Fruit fly (Drosophila melanogaster) whole organism, embryonic: ENCODE measurements around the gene CG10089.

Source experiments
- Aef1 ChIP-seq: fragments of 200-800 bp; sonication (Bioruptor generic); IDR thresholded peaks from 3 replicates; pipeline ENCODE4 v1.3.6; 2022; ENCODE audit warnings: missing biosample characterization, missing genetic modification characterization
- Atf-2 ChIP-seq: fragments of 200-800 bp; sonication (Bioruptor generic); optimal IDR thresholded peaks from 2 replicates; lab custom pipeline; 2016; ENCODE audit warnings: missing biosample characterization, missing genetic modification characterization
- Blimp-1 ChIP-seq: fragments of 200-800 bp; sonication (Bioruptor generic); optimal IDR thresholded peaks from 3 replicates; lab custom pipeline; 2018; ENCODE audit warnings: missing biosample characterization, missing genetic modification characterization, mild to moderate bottlenecking, moderate library complexity, missing genetic modification reagents
- CG1024 ChIP-seq: fragments of 200-800 bp; sonication (Bioruptor generic); IDR thresholded peaks from 2 replicates; pipeline ENCODE4 v1.3.6; 2022; ENCODE audit warnings: missing biosample characterization, missing genetic modification characterization
- CG11504 ChIP-seq: fragments of 200-800 bp; sonication (Bioruptor generic); optimal IDR thresholded peaks from 3 replicates; lab custom pipeline; 2019; ENCODE audit warnings: missing biosample characterization, mild to moderate bottlenecking, missing genetic modification characterization, moderate library complexity
- CG11696 ChIP-seq: fragments of 200-800 bp; sonication (Bioruptor generic); IDR thresholded peaks from 2 replicates; pipeline ENCODE4 v1.3.6; 2022; ENCODE audit warnings: missing biosample characterization, missing genetic modification characterization
- CG12769 ChIP-seq: fragments of 200-800 bp; sonication (Bioruptor generic); optimal IDR thresholded peaks from 2 replicates; lab custom pipeline; 2019; ENCODE audit warnings: missing biosample characterization, mild to moderate bottlenecking, missing genetic modification characterization, moderate library complexity
- CG13894 ChIP-seq: fragments of 200-800 bp; sonication (Bioruptor generic); optimal IDR thresholded peaks from 3 replicates; lab custom pipeline; 2018; ENCODE audit warnings: missing biosample characterization, mild to moderate bottlenecking, missing genetic modification characterization, moderate library complexity
- CG1603 ChIP-seq: fragments of 200-800 bp; sonication (Bioruptor generic); optimal IDR thresholded peaks from 2 replicates; lab custom pipeline; 2019; ENCODE audit warnings: missing biosample characterization, mild to moderate bottlenecking, missing genetic modification characterization, moderate library complexity
- CG17328 ChIP-seq: fragments of 200-800 bp; sonication (Bioruptor generic); IDR thresholded peaks from 2 replicates; pipeline ENCODE4 v1.3.6; 2022; ENCODE audit warnings: missing biosample characterization, missing genetic modification characterization
- CG2199 ChIP-seq: fragments of 200-800 bp; sonication (Bioruptor generic); IDR thresholded peaks from 3 replicates; pipeline ENCODE4 v1.3.6; 2022; ENCODE audit warnings: missing biosample characterization, missing genetic modification characterization
- CG30403 ChIP-seq: fragments of 200-800 bp; sonication (Bioruptor generic); optimal IDR thresholded peaks from 3 replicates; lab custom pipeline; 2016; ENCODE audit warnings: missing biosample characterization, missing genetic modification characterization
- CG4328 ChIP-seq: fragments of 200-800 bp; sonication (Bioruptor generic); optimal IDR thresholded peaks from 3 replicates; lab custom pipeline; 2017; ENCODE audit warnings: missing biosample characterization, missing genetic modification reagents, missing genetic modification characterization
- CG43689 ChIP-seq: fragments of 200-800 bp; sonication (Bioruptor generic); IDR thresholded peaks from 2 replicates; pipeline ENCODE4 v1.3.6; 2022; ENCODE audit warnings: missing biosample characterization, missing genetic modification characterization
- CG6175 ChIP-seq: fragments of 200-800 bp; sonication (Bioruptor generic); IDR thresholded peaks from 3 replicates; pipeline ENCODE4 v1.3.6; 2022; ENCODE audit warnings: missing biosample characterization, missing genetic modification characterization
- CG6791 ChIP-seq: fragments of 200-800 bp; sonication (Bioruptor generic); IDR thresholded peaks from 3 replicates; pipeline ENCODE4 v1.3.6; 2022; ENCODE audit warnings: missing biosample characterization, missing genetic modification characterization; ENCODE audit not compliant: partially characterized antibody
- CG8281 ChIP-seq: fragments of 200-800 bp; sonication (Bioruptor generic); optimal IDR thresholded peaks from 2 replicates; lab custom pipeline; 2018; ENCODE audit warnings: missing biosample characterization, mild to moderate bottlenecking, missing genetic modification characterization, moderate library complexity
- CG8290 ChIP-seq, 3 experiments: fragments of 200-800 bp; sonication (Bioruptor generic); optimal IDR thresholded peaks; 2 replicates each; lab custom pipeline; 2016 to 2019; ENCODE audit warnings: missing biosample characterization in 3 of 3, missing genetic modification characterization in 3 of 3, mild to moderate bottlenecking in 2 of 3, moderate library complexity in 1 of 3
- CG9609 ChIP-seq: fragments of 200-800 bp; sonication (Bioruptor generic); optimal IDR thresholded peaks from 3 replicates; lab custom pipeline; 2016; ENCODE audit warnings: missing biosample characterization, missing genetic modification characterization
- CHES-1-like ChIP-seq: fragments of 200-800 bp; sonication (Bioruptor generic); optimal IDR thresholded peaks from 2 replicates; lab custom pipeline; 2016; ENCODE audit warnings: missing biosample characterization, missing genetic modification characterization
- Drgx ChIP-seq: fragments of 200-800 bp; sonication (Bioruptor generic); IDR thresholded peaks from 2 replicates; pipeline ENCODE4 v1.3.6; 2022; ENCODE audit warnings: missing biosample characterization, missing genetic modification characterization
- Ets65A ChIP-seq: fragments of 200-800 bp; sonication (Bioruptor generic); peaks from one replicate; lab custom pipeline; 2016; ENCODE audit warnings: missing biosample characterization, missing genetic modification characterization
- Jarid2 ChIP-seq: fragments of 200-800 bp; sonication (Bioruptor generic); optimal IDR thresholded peaks from 3 replicates; lab custom pipeline; 2017; ENCODE audit warnings: mild to moderate bottlenecking, missing biosample characterization, missing genetic modification reagents, missing genetic modification characterization
- Kr ChIP-seq: fragments of 200-800 bp; sonication (Bioruptor generic); optimal IDR thresholded peaks from 2 replicates; lab custom pipeline; 2017; ENCODE audit warnings: missing biosample characterization, mild to moderate bottlenecking, missing genetic modification characterization
- Max ChIP-seq: fragments of 200-800 bp; sonication (Bioruptor generic); optimal IDR thresholded peaks from 2 replicates; lab custom pipeline; 2016; ENCODE audit warnings: missing biosample characterization, mild to moderate bottlenecking, missing genetic modification characterization
- Pdp1 ChIP-seq, 2 experiments: fragments of 200-800 bp; sonication (Bioruptor generic); optimal IDR thresholded peaks; 3 replicates each; lab custom pipeline; 2016; ENCODE audit warnings: missing biosample characterization in 2 of 2, missing genetic modification characterization in 2 of 2, mild to moderate bottlenecking in 1 of 2, moderate library complexity in 1 of 2
- Rfx ChIP-seq: fragments of 200-800 bp; sonication (Bioruptor generic); IDR thresholded peaks from 2 replicates; pipeline ENCODE4 v1.3.6; 2022; ENCODE audit warnings: missing biosample characterization, missing genetic modification characterization
- bsh ChIP-seq, 2 experiments: fragments of 200-800 bp; sonication (Bioruptor generic); optimal IDR thresholded peaks; 2 replicates each; lab custom pipeline; 2017 to 2018; ENCODE audit warnings: mild to moderate bottlenecking in 2 of 2, missing biosample characterization in 2 of 2, missing genetic modification characterization in 2 of 2, moderate library complexity in 1 of 2
- chm ChIP-seq: fragments of 200-800 bp; sonication (Bioruptor generic); IDR thresholded peaks from 2 replicates; pipeline ENCODE4 v1.3.6; 2022; ENCODE audit warnings: missing biosample characterization, missing genetic modification characterization
- corto ChIP-seq: fragments of 200-800 bp; sonication (Bioruptor generic); optimal IDR thresholded peaks from 2 replicates; lab custom pipeline; 2016; ENCODE audit warnings: missing biosample characterization, mild to moderate bottlenecking, missing genetic modification characterization, moderate library complexity
- crol ChIP-seq: fragments of 200-800 bp; sonication (Bioruptor generic); IDR thresholded peaks from 2 replicates; pipeline ENCODE4 v1.3.6; 2022; ENCODE audit warnings: missing biosample characterization, missing genetic modification characterization
- da ChIP-seq: fragments of 200-800 bp; sonication (Bioruptor generic); optimal IDR thresholded peaks from 2 replicates; lab custom pipeline; 2016; ENCODE audit warnings: missing biosample characterization, missing genetic modification characterization
- fd96Cb ChIP-seq: fragments of 200-800 bp; sonication (Bioruptor generic); optimal IDR thresholded peaks from 2 replicates; lab custom pipeline; 2018; ENCODE audit warnings: missing biosample characterization, mild to moderate bottlenecking, missing genetic modification characterization, moderate library complexity
- grau ChIP-seq: fragments of 200-800 bp; optimal IDR thresholded peaks from 3 replicates; lab custom pipeline; 2019; ENCODE audit warnings: missing biosample characterization, mild to moderate bottlenecking, missing genetic modification characterization, moderate library complexity
- h ChIP-seq: fragments of >200 bp; optimal IDR thresholded peaks from 2 replicates; lab custom pipeline; 2017
- insv ChIP-seq, 2 experiments: fragments of 200-800 bp; sonication (Bioruptor generic); optimal IDR thresholded peaks; 3 replicates each; lab custom pipeline; 2016 to 2018; ENCODE audit warnings: missing biosample characterization in 2 of 2, missing genetic modification characterization in 2 of 2
- lbe ChIP-seq: fragments of 200-800 bp; sonication (Bioruptor generic); optimal IDR thresholded peaks from 2 replicates; lab custom pipeline; 2016; ENCODE audit warnings: missing biosample characterization, mild to moderate bottlenecking, missing genetic modification characterization
- nerfin-2 ChIP-seq: fragments of 200-800 bp; sonication (Bioruptor generic); IDR thresholded peaks from 2 replicates; pipeline ENCODE4 v1.3.6; 2022; ENCODE audit warnings: missing biosample characterization, missing genetic modification characterization; ENCODE audit not compliant: partially characterized antibody
- nom ChIP-seq: fragments of 200-800 bp; sonication (Bioruptor generic); optimal IDR thresholded peaks from 2 replicates; lab custom pipeline; 2017; ENCODE audit warnings: missing biosample characterization, missing genetic modification characterization, mild to moderate bottlenecking, moderate library complexity, missing genetic modification reagents
- pita ChIP-seq: fragments of 200-800 bp; sonication (Bioruptor generic); optimal IDR thresholded peaks from 2 replicates; lab custom pipeline; 2017; ENCODE audit warnings: missing biosample characterization, mild to moderate bottlenecking, missing genetic modification characterization
- pros ChIP-seq: fragments of 200-800 bp; sonication (Bioruptor generic); optimal IDR thresholded peaks from 3 replicates; lab custom pipeline; 2019; ENCODE audit warnings: missing biosample characterization, mild to moderate bottlenecking, missing genetic modification characterization, moderate library complexity
- scrt ChIP-seq: fragments of 200-800 bp; sonication (Bioruptor generic); optimal IDR thresholded peaks from 2 replicates; lab custom pipeline; 2018; ENCODE audit warnings: missing biosample characterization, mild to moderate bottlenecking, missing genetic modification characterization, moderate library complexity
- sens ChIP-seq: fragments of 200-800 bp; sonication (Bioruptor generic); peaks from one replicate; lab custom pipeline; 2016; ENCODE audit warnings: missing biosample characterization, missing genetic modification characterization
- sim ChIP-seq: fragments of 200-800 bp; sonication (Bioruptor generic); IDR thresholded peaks from 2 replicates; pipeline ENCODE4 v1.3.6; 2022; ENCODE audit warnings: missing biosample characterization, missing genetic modification characterization
- sqz ChIP-seq: fragments of 200-800 bp; sonication (Bioruptor generic); optimal IDR thresholded peaks from 3 replicates; lab custom pipeline; 2018; ENCODE audit warnings: missing biosample characterization, mild to moderate bottlenecking, missing genetic modification characterization
- toy ChIP-seq: fragments of 200-800 bp; sonication (Bioruptor generic); IDR thresholded peaks from 2 replicates; pipeline ENCODE4 v1.3.6; 2022; ENCODE audit warnings: missing biosample characterization, missing genetic modification characterization
- unc-4 ChIP-seq: fragments of 200-800 bp; sonication (Bioruptor generic); IDR thresholded peaks from 2 replicates; pipeline ENCODE4 v1.3.6; 2022; ENCODE audit warnings: missing biosample characterization, missing genetic modification characterization; ENCODE audit not compliant: partially characterized antibody
- zen2 ChIP-seq: fragments of 200-800 bp; sonication (Bioruptor generic); IDR thresholded peaks from 3 replicates; pipeline ENCODE4 v1.3.6; 2022; ENCODE audit warnings: missing biosample characterization, missing genetic modification characterization; ENCODE audit not compliant: partially characterized antibody

The CG10089 gene

DNA sequence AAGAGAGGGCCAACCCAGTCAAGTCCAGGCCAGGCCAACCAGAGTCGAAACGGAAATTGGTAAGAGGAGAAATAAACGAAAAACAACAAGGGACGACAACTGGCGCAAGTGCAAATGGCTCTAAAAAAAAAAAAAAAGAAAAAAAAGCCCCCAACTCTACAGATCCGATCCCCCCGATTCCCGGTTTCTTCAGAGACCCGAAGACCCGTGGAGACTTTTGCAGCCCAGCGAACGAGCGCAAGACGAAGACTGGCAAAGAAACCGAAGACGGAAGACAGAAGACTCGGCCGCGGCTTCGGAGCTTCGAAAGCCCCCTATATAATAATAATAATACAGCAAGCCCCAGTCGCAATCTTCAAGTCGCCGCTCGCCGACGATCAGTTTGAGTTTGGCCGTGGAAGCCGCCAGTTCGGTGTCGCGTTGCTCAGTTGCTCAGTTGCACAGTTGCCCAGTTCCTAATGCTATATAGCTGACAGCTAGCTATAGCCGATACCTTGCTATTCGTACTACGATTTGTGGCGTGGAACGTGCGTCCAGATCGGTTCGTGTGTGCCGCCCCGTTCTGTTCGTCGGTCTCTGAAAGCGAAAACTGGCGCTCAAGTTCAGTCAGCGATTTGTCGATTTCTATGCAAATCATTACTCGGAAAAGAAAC, 19.9 kb upstream of the CG10089 start:
- TF ChIP-seq crol (0 out of 2 replicates have a peak, but pooled peaks have one; percentile 20), scrt (GFP tag; lab: Kevin White, UChicago) (no peak), da (no peak), CG12769 (tag; lab: Kevin White, UChicago) (peak; percentile 84), CG30403 (GFP tag; lab: Kevin White, UChicago) (no peak), corto (GFP tag; lab: Kevin White, UChicago) (peak; percentile 31), CG1024 (GFP tag; lab: Robert Waterston, UW) (peak; percentile 10; the same call in 1 of the 2 replicates), pros (GFP tag; lab: Kevin White, UChicago) (peak; percentile 99), h (lab: Kevin White, UChicago) (no peak), CG6175 (GFP tag; lab: Robert Waterston, UW) (peak; percentile 94), CG9609 (GFP tag; lab: Kevin White, UChicago) (no peak), fd96Cb (tag; lab: Kevin White, UChicago) (no peak), bsh (GFP tag; optimal IDR thresholded peaks at IDR 0.05; lab: Kevin White, UChicago) (peak in 1 of 2 experiments; percentile 46), CG8290 (GFP tag; optimal IDR thresholded peaks at IDR 0.05; lab: Kevin White, UChicago) (no peak), CG8290 (tag; optimal IDR thresholded peaks at IDR 0.05; lab: Kevin White, UChicago) (peak in 1 of 2 experiments; percentile 28), CG6791 (GFP tag; lab: Robert Waterston, UW) (0 out of 3 replicates have a peak, but pooled peaks have one; percentile 38), Aef1 (GFP tag; lab: Robert Waterston, UW) (peak; percentile 19; the same call in 1 of the 3 replicates), toy (GFP tag; lab: Robert Waterston, UW) (no peak), Blimp-1 (GFP tag; lab: Kevin White, UChicago) (peak; percentile 62), CG11696 (GFP tag; lab: Robert Waterston, UW) (0 out of 2 replicates have a peak, but pooled peaks have one; percentile 14), sim (GFP tag; lab: Robert Waterston, UW) (no peak), Atf-2 (no peak), lbe (GFP tag; lab: Kevin White, UChicago) (peak; percentile 30), CG11504 (tag; lab: Kevin White, UChicago) (no peak), Pdp1 (GFP tag; optimal IDR thresholded peaks at IDR 0.05; lab: Kevin White, UChicago) (no peak), nerfin-2 (GFP tag; lab: Robert Waterston, UW) (no peak), sqz (GFP tag; lab: Kevin White, UChicago) (peak; percentile 57), sens (GFP tag; lab: Kevin White, UChicago) (peak; percentile 40), CG2199 (GFP tag; lab: Robert Waterston, UW) (no peak), chm (GFP tag; lab: Robert Waterston, UW) (peak; percentile 38; the same call in 1 of the 2 replicates), Drgx (GFP tag; lab: Robert Waterston, UW) (peak; percentile 5; the same call in 1 of the 2 replicates), nom (peak; percentile 93), unc-4 (GFP tag; lab: Robert Waterston, UW) (0 out of 2 replicates have a peak, but pooled peaks have one; percentile 24), Kr (no peak), CG8281 (tag; lab: Kevin White, UChicago) (no peak), CHES-1-like (GFP tag; lab: Kevin White, UChicago) (no peak), Jarid2 (peak; percentile 77), Rfx (GFP tag; lab: Robert Waterston, UW) (peak; percentile 29; the same call in 1 of the 2 replicates), CG1603 (tag; lab: Kevin White, UChicago) (peak; percentile 4), CG13894 (peak; percentile 80), insv (GFP tag; optimal IDR thresholded peaks at IDR 0.05; lab: Kevin White, UChicago) (no peak), CG17328 (GFP tag; lab: Robert Waterston, UW) (peak; percentile 20; the same call in 1 of the 2 replicates), CG43689 (no peak), CG4328 (GFP tag; lab: Kevin White, UChicago) (no peak), pita (GFP tag; lab: Kevin White, UChicago) (no peak), Ets65A (GFP tag; lab: Kevin White, UChicago) (no peak), grau (tag; lab: Kevin White, UChicago) (no peak), Max (GFP tag; lab: Kevin White, UChicago) (no peak), zen2 (GFP tag; lab: Robert Waterston, UW) (0 out of 3 replicates have a peak, but pooled peaks have one; percentile 43)
